Fruit fly (Drosophila melanogaster) whole organism: ENCODE measurements around the gene CG15923.

ENCODE experiments used
- CG8478 ChIP-seq: fragments of >200 bp; optimal IDR thresholded peaks from 2 replicates; lab custom pipeline; 2018; ENCODE audit warnings: inconsistent platforms
- Dll ChIP-seq: fragments of >200 bp; optimal IDR thresholded peaks from 2 replicates; lab custom pipeline; 2017
- pan ChIP-seq: fragments of >200 bp; optimal IDR thresholded peaks from 2 replicates; lab custom pipeline; 2017
- psq ChIP-seq: fragments of >200 bp; optimal IDR thresholded peaks from 2 replicates; lab custom pipeline; 2017
- usp ChIP-seq: fragments of >200 bp; optimal IDR thresholded peaks from 2 replicates; lab custom pipeline; 2017; ENCODE audit warnings: missing biosample characterization, missing genetic modification characterization, mixed read lengths

DNA sequence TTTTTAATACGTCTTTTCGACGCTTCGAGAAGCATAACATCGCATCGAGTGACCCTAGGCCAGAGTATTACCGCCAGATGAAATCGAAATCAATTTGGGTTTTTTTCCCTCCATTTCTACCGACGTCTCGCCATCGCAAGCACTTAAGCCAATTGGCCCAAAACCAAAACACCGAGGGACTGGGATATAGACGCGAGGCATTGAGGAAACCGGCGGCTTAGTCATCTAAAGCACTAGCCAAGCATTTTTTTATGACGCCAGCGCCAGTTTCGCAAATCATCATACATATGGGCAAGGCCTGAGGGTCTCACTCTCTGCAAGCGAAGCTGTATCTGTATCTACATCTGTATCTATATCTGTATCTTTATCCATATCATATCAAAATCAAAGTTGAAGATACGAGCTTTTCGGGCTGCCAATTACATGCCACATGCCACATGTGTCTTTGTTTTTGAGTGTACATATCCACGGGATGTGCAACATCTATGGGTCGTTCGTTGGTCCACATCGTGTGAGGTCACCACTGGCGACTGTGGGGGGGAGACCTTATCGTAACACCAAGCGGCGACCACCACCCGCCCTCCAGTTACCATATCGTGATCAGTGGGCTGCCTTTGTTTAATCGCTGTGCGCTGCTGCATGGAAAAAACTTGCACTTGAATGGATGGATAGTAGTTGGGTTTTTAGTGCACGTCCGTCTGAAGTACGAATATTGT is 49.0 kb downstream of the CG15923 start:
- TF ChIP-seq psq (lab: Kevin White, UChicago) (no peak), usp (GFP tag; lab: Kevin White, UChicago) (no peak), CG8478 (no peak), Dll (lab: Kevin White, UChicago) (no peak), pan (lab: Kevin White, UChicago) (no peak)
